Worm (Caenorhabditis elegans) whole organism, mixed stage, embryonic: Measurements from ENCODE around the gene tiar-2.
A peak's percentile ranks its signal among the peaks of the same experiment; 100 is the strongest.

ENCODE experiments used
- M03D4.4 ChIP-seq: sonication (generic microtip); optimal IDR thresholded peaks from 2 replicates; lab custom pipeline; 2017; ENCODE audit warnings: mild to moderate bottlenecking, missing genetic modification characterization, missing compliant biosample characterization
- bed-3 ChIP-seq: fragments of 200-800 bp; sonication (Bioruptor generic); optimal IDR thresholded peaks from 3 replicates; lab custom pipeline; 2018; ENCODE audit warnings: mild to moderate bottlenecking, missing genetic modification characterization, moderate library complexity, missing compliant biosample characterization
- blmp-1 ChIP-seq: fragments of 150-350 bp; optimal IDR thresholded peaks from 2 replicates; lab custom pipeline; 2014; ENCODE audit warnings: missing biosample characterization, missing genetic modification characterization
- ceh-39 ChIP-seq: fragments of 150-350 bp; optimal IDR thresholded peaks from 2 replicates; lab custom pipeline; 2014; ENCODE audit warnings: missing biosample characterization, missing genetic modification characterization
- ceh-43 ChIP-seq: fragments of 200-800 bp; sonication (Bioruptor generic); optimal IDR thresholded peaks from 2 replicates; lab custom pipeline; 2018; ENCODE audit warnings: mild to moderate bottlenecking, missing genetic modification characterization, moderate library complexity, missing compliant biosample characterization
- ces-1 ChIP-seq: fragments of 150-350 bp; optimal IDR thresholded peaks from 2 replicates; lab custom pipeline; 2014; ENCODE audit warnings: missing biosample characterization, missing genetic modification reagents, missing genetic modification characterization
- cnd-1 ChIP-seq: fragments of 200-800 bp; sonication (Bioruptor generic); optimal IDR thresholded peaks from 2 replicates; lab custom pipeline; 2018; ENCODE audit warnings: mild to moderate bottlenecking, missing genetic modification characterization, missing compliant biosample characterization
- drap-1 ChIP-seq: fragments of 200-800 bp; sonication (Bioruptor generic); optimal IDR thresholded peaks from 3 replicates; lab custom pipeline; 2018; ENCODE audit warnings: mild to moderate bottlenecking, missing genetic modification characterization, missing compliant biosample characterization
- elt-1 ChIP-seq: sonication (generic microtip); optimal IDR thresholded peaks from 2 replicates; lab custom pipeline; 2017; ENCODE audit warnings: missing genetic modification characterization, mild to moderate bottlenecking, missing compliant biosample characterization, antibody characterized with exemption, moderate library complexity, borderline replicate concordance; ENCODE audit not compliant: insufficient read depth
- elt-3 ChIP-seq: fragments of 150-350 bp; optimal IDR thresholded peaks from 2 replicates; lab custom pipeline; 2014; ENCODE audit warnings: missing biosample characterization, missing genetic modification characterization
- flh-1 ChIP-seq: fragments of 200-800 bp; sonication (Bioruptor generic); optimal IDR thresholded peaks from 2 replicates; lab custom pipeline; 2018; ENCODE audit warnings: mild to moderate bottlenecking, missing genetic modification characterization, moderate library complexity, missing compliant biosample characterization
- ham-2 ChIP-seq: fragments of 200-800 bp; sonication (Bioruptor generic); optimal IDR thresholded peaks from 2 replicates; lab custom pipeline; 2018; ENCODE audit warnings: mild to moderate bottlenecking, missing genetic modification characterization, missing compliant biosample characterization
- lin-32 ChIP-seq: fragments of 200-800 bp; sonication (Bioruptor generic); optimal IDR thresholded peaks from 2 replicates; lab custom pipeline; 2018; ENCODE audit warnings: mild to moderate bottlenecking, missing genetic modification characterization, missing compliant biosample characterization
- lsy-2 ChIP-seq: fragments of 150-350 bp; optimal IDR thresholded peaks from 2 replicates; lab custom pipeline; 2014; ENCODE audit warnings: missing biosample characterization, missing genetic modification characterization
- mab-5 ChIP-seq: fragments of 150-350 bp; optimal IDR thresholded peaks from 2 replicates; lab custom pipeline; 2014; ENCODE audit warnings: missing biosample characterization, missing genetic modification characterization
- mep-1 ChIP-seq: fragments of 150-350 bp; optimal IDR thresholded peaks from 2 replicates; lab custom pipeline; 2017; ENCODE audit warnings: missing biosample characterization, missing genetic modification reagents, missing genetic modification characterization, inconsistent platforms
- mls-2 ChIP-seq: sonication (generic microtip); optimal IDR thresholded peaks from 2 replicates; lab custom pipeline; 2016; ENCODE audit warnings: mild to moderate bottlenecking, missing genetic modification characterization, moderate library complexity, missing compliant biosample characterization
- nhr-12 ChIP-seq: fragments of 150-350 bp; optimal IDR thresholded peaks from 2 replicates; lab custom pipeline; 2014; ENCODE audit warnings: missing biosample characterization, missing genetic modification characterization
- nhr-2 ChIP-seq: fragments of 150-350 bp; optimal IDR thresholded peaks from 2 replicates; lab custom pipeline; 2014; ENCODE audit warnings: missing biosample characterization, missing genetic modification characterization
- nhr-237 ChIP-seq: fragments of 150-350 bp; optimal IDR thresholded peaks from 2 replicates; lab custom pipeline; 2014; ENCODE audit warnings: missing biosample characterization, missing genetic modification characterization
- nhr-76 ChIP-seq: sonication (generic microtip); optimal IDR thresholded peaks from 2 replicates; lab custom pipeline; 2017; ENCODE audit warnings: missing biosample characterization, missing genetic modification characterization
- pha-4 ChIP-seq: fragments of 150-350 bp; optimal IDR thresholded peaks from 2 replicates; lab custom pipeline; 2018; ENCODE audit warnings: missing biosample characterization, missing genetic modification reagents, missing genetic modification characterization
- sem-2 ChIP-seq: fragments of 200-800 bp; sonication (Bioruptor generic); optimal IDR thresholded peaks from 2 replicates; lab custom pipeline; 2018; ENCODE audit warnings: mild to moderate bottlenecking, missing genetic modification characterization, missing compliant biosample characterization
- snpc-4 ChIP-seq: fragments of 150-350 bp; optimal IDR thresholded peaks from 2 replicates; lab custom pipeline; 2014; ENCODE audit warnings: missing biosample characterization, missing genetic modification characterization
- tbx-8 ChIP-seq: fragments of 200-800 bp; sonication (Bioruptor generic); optimal IDR thresholded peaks from 2 replicates; lab custom pipeline; 2018; ENCODE audit warnings: mild to moderate bottlenecking, missing genetic modification characterization, moderate library complexity, missing compliant biosample characterization
- unc-120 ChIP-seq: sonication (generic microtip); optimal IDR thresholded peaks from 2 replicates; lab custom pipeline; 2017; ENCODE audit warnings: missing genetic modification characterization, missing compliant biosample characterization; ENCODE audit not compliant: poor library complexity, severe bottlenecking
- unc-62 ChIP-seq: fragments of 150-350 bp; optimal IDR thresholded peaks from 2 replicates; lab custom pipeline; 2014; ENCODE audit warnings: missing biosample characterization, missing genetic modification reagents, missing genetic modification characterization
- zip-8 ChIP-seq: fragments of 150-350 bp; optimal IDR thresholded peaks from 2 replicates; lab custom pipeline; 2014; ENCODE audit warnings: missing biosample characterization, missing genetic modification characterization

tiar-2 gene

DNA sequence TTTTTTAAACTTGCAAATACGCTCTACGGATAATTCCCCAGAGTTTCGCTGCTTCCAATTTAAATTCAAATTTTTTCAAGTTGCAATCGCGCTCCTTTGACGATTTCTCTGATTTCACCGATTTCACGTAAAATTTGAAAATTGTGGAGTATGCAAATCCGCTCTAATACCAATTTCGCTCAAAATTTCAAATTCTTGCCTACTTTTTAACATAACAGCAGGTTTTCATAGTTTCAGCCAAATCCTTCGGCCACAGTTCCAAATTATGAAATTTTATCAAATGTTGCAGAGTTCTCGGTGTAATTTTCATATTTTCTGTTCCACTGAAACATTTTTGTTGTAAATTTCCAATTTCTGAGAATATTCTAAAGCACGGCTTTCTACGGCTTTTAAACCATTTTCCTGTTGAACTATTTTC, 19.4 kb downstream of the tiar-2 start, which contains the start of gene alkb-7:
TSS of gene alkb-7 (minus strand) at position 323 of the 418 bp plus-strand sequence.
- TF ChIP-seq ceh-39 (tag; lab: Kevin White, UChicago): no peak
- peak; percentile 29 for TF ChIP-seq ceh-43 (GFP tag; lab: Kevin White, UChicago)
- TF ChIP-seq, all 35 proteins: peak for 1

DNA sequence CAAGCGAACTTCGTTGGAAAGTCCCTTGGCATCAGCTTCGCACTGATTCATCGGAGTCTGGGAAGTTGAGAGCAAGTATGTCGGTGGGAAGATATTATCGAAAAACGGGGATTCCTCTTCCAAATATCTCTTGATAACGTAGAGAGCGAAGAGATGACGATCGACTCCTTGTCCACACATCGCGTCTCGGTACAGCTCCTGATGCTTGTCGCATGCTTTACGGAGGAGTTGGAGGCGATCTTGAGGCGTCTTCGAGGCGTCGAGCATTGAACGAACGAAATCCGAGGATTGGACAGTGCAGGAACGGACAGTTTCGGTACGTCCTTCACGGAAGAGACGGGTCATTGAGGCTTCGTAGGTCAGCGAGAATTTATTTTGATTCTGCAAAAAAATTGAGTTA, 21.0 kb downstream of the tiar-2 start:
- no peak for TF ChIP-seq mep-1
- TF ChIP-seq bed-3: no peak
- TF ChIP-seq nhr-2: no peak
- TF ChIP-seq mls-2 (tag; lab: Kevin White, UChicago): no peak
- TF ChIP-seq snpc-4: no peak
- no peak for TF ChIP-seq ham-2
- TF ChIP-seq drap-1 (GFP tag; lab: Kevin White, UChicago): no peak
- no peak for TF ChIP-seq flh-1 (GFP tag; lab: Kevin White, UChicago)
- TF ChIP-seq mab-5 (tag; lab: Kevin White, UChicago): no peak

DNA sequence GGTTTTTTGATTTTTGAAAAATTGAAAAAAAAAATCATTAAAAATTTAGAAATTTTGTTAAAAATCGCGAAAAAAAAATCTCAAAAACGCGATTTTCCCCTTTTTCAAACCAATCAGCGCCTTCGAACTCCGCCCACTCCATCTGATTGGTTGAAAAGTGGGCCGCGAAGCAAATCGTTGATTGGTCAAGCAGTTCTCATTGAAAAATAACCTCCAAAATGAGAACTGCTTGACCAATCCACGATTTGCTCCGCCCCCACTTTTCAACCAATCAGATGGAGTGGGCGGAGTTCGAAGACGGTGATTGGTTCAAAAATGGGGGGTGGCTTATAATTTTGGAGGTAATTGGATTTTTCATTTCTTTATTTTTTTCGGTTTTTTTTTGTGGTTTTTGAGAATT, 21.9 kb downstream of the tiar-2 start:
- TF ChIP-seq ceh-43 (GFP tag; lab: Kevin White, UChicago) (no peak), sem-2 (GFP tag; lab: Kevin White, UChicago) (no peak), elt-1 (tag; lab: Kevin White, UChicago) (no peak), M03D4.4 (tag; lab: Kevin White, UChicago) (no peak), unc-62 (no peak), pha-4 (no peak), lsy-2 (tag; lab: Kevin White, UChicago) (no peak), unc-120 (tag; lab: Kevin White, UChicago) (no peak), nhr-237 (tag; lab: Kevin White, UChicago) (no peak), nhr-76 (tag; lab: Kevin White, UChicago) (no peak), drap-1 (GFP tag; lab: Kevin White, UChicago) (no peak), mep-1 (no peak), bed-3 (no peak), ham-2 (no peak), snpc-4 (no peak), lin-32 (GFP tag; lab: Kevin White, UChicago) (no peak), mls-2 (tag; lab: Kevin White, UChicago) (no peak), flh-1 (GFP tag; lab: Kevin White, UChicago) (no peak), tbx-8 (GFP tag; lab: Kevin White, UChicago) (no peak)

DNA sequence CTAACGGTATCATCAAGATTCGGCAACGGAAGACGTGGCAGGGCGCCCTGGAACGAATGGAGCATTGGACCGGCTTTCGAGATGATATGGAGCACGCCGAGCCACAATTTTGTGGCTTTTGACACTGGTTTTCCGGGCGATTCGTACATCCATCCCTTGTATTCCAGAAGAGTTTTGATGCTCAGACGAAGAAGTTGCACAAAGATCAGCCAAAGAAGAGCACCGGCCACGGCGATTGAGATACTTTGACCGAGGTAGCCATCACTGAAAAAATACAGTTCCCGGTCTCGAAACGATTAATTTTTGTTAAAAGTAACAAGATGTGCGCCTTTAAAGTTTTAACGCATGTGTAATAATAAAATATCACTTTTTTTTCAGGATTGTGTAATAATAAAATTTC, 26.7 kb downstream of the tiar-2 start:
- TF ChIP-seq tbx-8 (GFP tag; lab: Kevin White, UChicago): no peak
- no peak for TF ChIP-seq nhr-76 (tag; lab: Kevin White, UChicago)

DNA sequence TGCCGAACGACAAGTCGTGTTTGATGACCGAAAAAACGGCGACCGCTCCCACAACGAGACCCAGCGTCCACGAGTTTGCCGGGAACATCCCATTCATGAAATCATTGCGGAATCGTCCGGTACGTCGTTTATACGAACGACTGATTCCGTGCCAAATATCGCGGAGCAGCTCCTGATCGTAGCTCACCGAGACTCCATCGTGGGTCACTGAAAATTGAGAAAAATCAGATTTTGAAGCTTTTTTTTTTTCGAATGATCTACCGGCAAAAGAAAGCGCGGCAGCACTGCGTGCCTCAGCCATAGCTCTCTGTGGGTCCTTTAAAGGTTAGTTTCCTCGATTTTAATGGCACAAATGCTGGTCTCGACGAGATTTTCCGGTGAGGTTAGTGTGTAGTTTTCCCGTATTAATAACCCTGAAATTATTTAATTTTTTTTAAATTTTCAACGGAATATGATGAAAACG, 27.6 kb downstream of the tiar-2 start, which contains the start of gene cpt-1:
TSS of gene cpt-1 (minus strand) at position 413 of the 463 bp plus-strand sequence.
- TF ChIP-seq nhr-12 (tag; lab: Kevin White, UChicago): no peak
- no peak for TF ChIP-seq blmp-1 (tag; lab: Kevin White, UChicago)
- TF ChIP-seq cnd-1 (tag; lab: Kevin White, UChicago): no peak
- no peak for TF ChIP-seq ceh-39 (tag; lab: Kevin White, UChicago)
- no peak for TF ChIP-seq elt-3 (tag; lab: Kevin White, UChicago)
- TF ChIP-seq nhr-237 (tag; lab: Kevin White, UChicago): no peak
- TF ChIP-seq ceh-43 (GFP tag; lab: Kevin White, UChicago): no peak
- TF ChIP-seq zip-8 (tag; lab: Kevin White, UChicago): no peak
- TF ChIP-seq mls-2 (tag; lab: Kevin White, UChicago): no peak

DNA sequence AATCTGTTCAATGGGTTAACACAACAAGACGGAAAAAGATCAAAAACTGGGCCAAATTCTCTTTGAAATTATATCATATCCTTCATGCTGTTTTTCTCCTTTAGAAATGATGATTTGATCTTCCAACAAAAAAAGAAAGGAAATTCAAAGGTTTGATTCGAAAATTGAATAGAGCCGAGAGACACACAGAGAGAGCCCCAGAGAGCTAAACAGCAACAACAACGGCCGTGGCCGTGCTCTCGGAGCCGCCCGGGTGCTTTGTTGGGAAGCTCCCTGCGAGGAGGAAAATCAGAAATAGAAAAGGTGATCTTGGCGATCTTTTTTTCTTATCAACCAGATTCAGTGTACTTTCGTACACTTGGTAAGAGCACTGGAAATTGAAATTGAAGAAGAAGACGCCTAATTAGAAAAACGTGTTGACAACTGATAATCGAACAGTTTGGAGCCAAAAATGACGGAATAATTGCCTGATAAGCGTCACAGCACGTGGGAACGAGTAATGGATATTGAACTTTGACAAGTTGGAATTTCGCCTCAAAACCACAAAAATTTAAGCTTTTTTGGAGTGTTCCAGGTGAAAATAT, 28.8 kb downstream of the tiar-2 start:
- TF ChIP-seq nhr-237 (tag; lab: Kevin White, UChicago): no peak
- no peak for TF ChIP-seq M03D4.4 (tag; lab: Kevin White, UChicago)
- TF ChIP-seq elt-1 (tag; lab: Kevin White, UChicago): no peak
- no peak for TF ChIP-seq lsy-2 (tag; lab: Kevin White, UChicago)
- peak; percentile 35 for TF ChIP-seq ces-1 (GFP tag; lab: Kevin White, UChicago)
- TF ChIP-seq mep-1: no peak
